Worm (Caenorhabditis elegans) whole organism, L4/young adult: ENCODE measurements around the gene Y69F12A.1.

ENCODE experiments used
- W03F9.2 ChIP-seq: fragments of 150-350 bp; optimal IDR thresholded peaks from 2 replicates; lab custom pipeline; 2014; ENCODE audit warnings: missing biosample characterization, missing genetic modification characterization
- dao-5 ChIP-seq: sonication (generic microtip); optimal IDR thresholded peaks from 2 replicates; lab custom pipeline; 2016; ENCODE audit warnings: missing genotype, missing genetic modification characterization, moderate library complexity, missing compliant biosample characterization
- him-1 ChIP-seq: sonication (generic microtip); optimal IDR thresholded peaks from 2 replicates; lab custom pipeline; 2016; ENCODE audit warnings: missing genotype, missing genetic modification reagents, missing genetic modification characterization, missing compliant biosample characterization

DNA sequence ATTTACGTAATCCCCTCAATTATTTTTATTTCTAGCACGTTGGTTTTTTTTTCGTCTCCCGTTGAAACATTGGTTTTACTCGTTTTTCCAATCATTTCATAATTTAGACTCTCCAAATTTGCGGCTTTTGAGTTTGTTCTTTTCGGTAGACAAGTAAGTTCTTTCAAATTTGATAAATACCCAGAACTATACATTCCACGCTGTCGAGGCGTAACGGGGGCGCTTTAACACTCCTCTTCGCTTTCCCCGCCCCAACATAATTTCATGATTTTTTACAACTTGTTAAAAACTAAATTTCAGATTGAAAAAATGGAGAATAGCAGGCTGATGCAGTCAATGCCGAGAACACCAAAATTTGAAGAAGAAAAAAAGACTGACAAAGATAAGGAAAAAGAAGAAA lies at the start of gene Y69F12A.1:
- TF ChIP-seq dao-5 (tag; lab: Kevin White, UChicago) (no peak), him-1 (tag; lab: Kevin White, UChicago) (no peak), W03F9.2 (tag; lab: Kevin White, UChicago) (no peak)
